Worm (Caenorhabditis elegans): ENCODE measurements around the gene T25F10.3.

T25F10.3 gene

DNA sequence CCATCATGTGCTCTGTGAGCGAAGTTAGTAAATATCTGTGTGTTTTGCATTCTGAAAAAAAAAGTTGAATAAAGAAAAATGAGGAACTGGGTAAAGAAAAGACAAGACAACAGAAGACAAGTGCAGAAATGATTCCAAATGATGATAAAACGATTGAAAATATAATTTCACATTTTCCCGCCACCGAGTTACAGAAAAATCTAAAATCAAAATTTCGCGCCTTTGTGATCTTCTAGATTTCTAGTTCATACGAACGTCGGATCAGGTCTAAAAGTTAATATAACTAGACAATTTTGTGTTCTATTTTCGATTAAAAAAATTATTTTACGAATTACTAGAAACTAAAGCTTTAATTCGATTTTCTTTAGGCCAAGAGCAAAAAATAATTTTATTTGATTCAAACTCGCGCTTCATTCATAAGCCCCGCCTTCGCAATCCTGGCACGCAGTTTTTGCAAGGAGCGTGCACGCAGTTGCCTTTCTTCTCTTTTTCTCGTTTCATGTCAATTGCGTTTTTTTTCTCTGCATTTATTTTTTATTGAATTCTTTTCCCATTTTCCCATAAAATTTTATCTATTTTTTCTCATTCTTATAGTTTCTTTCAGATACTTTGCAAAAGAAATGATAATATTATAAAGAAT is 40.1 kb downstream of the T25F10.3 start, which contains the start of the genes spn-4 and spe-39 (continued):
- no peak for TF ChIP-seq ztf-26 (tag; optimal IDR thresholded peaks at IDR 0.05)
- no peak for TF ChIP-seq F22D6.2 (tag; optimal IDR thresholded peaks at IDR 0.05)
- 0 out of 2 replicates have a peak, but pooled peaks have one; percentile 41 for TF ChIP-seq nfyb-1 (GFP tag; IDR thresholded peaks at IDR 0.05)
- no peak for TF ChIP-seq chd-7 (tag; optimal IDR thresholded peaks at IDR 0.05)
- no peak for TF ChIP-seq ztf-22 (GFP tag; optimal IDR thresholded peaks at IDR 0.05)
- TF ChIP-seq cebp-2 (GFP tag; IDR thresholded peaks at IDR 0.05): no peak
- TF ChIP-seq unc-62 (GFP tag; optimal IDR thresholded peaks at IDR 0.05): no peak
- no peak for TF ChIP-seq egrh-3 (GFP tag; IDR thresholded peaks at IDR 0.05)
- no peak for TF ChIP-seq T07F8.4 (tag; optimal IDR thresholded peaks at IDR 0.05)
- peak; percentile 81 for TF ChIP-seq dpl-1 (GFP tag; optimal IDR thresholded peaks at IDR 0.05)

DNA sequence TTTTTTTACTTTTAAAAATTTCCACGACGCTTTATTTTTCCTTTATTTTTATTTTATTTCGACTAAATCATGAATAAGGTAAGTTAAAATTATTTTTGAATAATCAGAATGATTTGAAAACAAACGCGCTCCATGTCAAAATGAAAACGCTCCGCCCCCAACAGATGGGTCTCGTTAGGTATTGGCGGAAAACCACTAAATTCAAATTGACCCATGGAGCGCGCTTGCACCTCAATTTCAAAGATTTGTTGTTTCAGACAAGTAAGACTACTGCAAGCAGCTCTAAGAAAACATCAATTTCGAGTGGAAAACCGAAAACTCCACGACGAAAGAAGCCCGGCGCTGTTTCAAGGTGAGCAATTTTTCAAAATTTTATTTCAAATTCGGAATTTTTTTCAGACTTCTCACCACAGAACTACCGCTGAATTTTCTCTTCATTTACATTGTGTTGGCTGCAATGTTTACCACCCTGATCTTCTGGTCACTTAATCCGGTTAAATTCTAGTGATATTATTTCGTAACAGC is 43.1 kb downstream of the T25F10.3 start, which contains the start of gene ZC404.2:
TSS of gene ZC404.2 (plus strand) at position 47 of the 525 bp plus-strand sequence.
- TF ChIP-seq ets-4 (GFP tag; optimal IDR thresholded peaks at IDR 0.05) (no peak), ceh-58 (GFP tag; IDR thresholded peaks at IDR 0.05) (no peak), nfya-2 (GFP tag; IDR thresholded peaks at IDR 0.05) (no peak), gei-17 (GFP tag; optimal IDR thresholded peaks at IDR 0.05) (no peak), B0261.1 (tag; optimal IDR thresholded peaks at IDR 0.05) (no peak), zfh-2 (GFP tag; conservative IDR thresholded peaks at IDR 0.05) (no peak), F49E8.2 (tag; optimal IDR thresholded peaks at IDR 0.05; ENCODE audit: insufficient read depth) (no peak), T07F8.4 (tag; optimal IDR thresholded peaks at IDR 0.05) (no peak), ceh-91 (GFP tag; IDR thresholded peaks at IDR 0.05) (peak; percentile 34; the same call in 1 of the 2 replicates), F52B5.7 (tag; optimal IDR thresholded peaks at IDR 0.05) (peak; percentile 36), snpc-1.3 (tag; optimal IDR thresholded peaks at IDR 0.05; ENCODE audit: insufficient read depth) (no peak), nhr-90 (tag; optimal IDR thresholded peaks at IDR 0.05) (no peak), ztf-28 (GFP tag; IDR thresholded peaks at IDR 0.05) (no peak), ztf-26 (tag; optimal IDR thresholded peaks at IDR 0.05) (no peak), T26A5.8 (tag; optimal IDR thresholded peaks at IDR 0.05) (no peak), F57C9.4 (tag; optimal IDR thresholded peaks at IDR 0.05) (no peak), ZK185.1 (tag; optimal IDR thresholded peaks at IDR 0.05; ENCODE audit: poor library complexity, severe bottlenecking) (no peak), hlh-12 (tag; optimal IDR thresholded peaks at IDR 0.05) (no peak), F57A8.1 (GFP tag; optimal IDR thresholded peaks at IDR 0.05) (no peak), ztf-6 (GFP tag; IDR thresholded peaks at IDR 0.05) (no peak), F55B11.4 (tag; optimal IDR thresholded peaks at IDR 0.05; ENCODE audit: borderline replicate concordance, insufficient read depth) (no peak), egl-18 (GFP tag; IDR thresholded peaks at IDR 0.05) (no peak), unc-130 (GFP tag; optimal IDR thresholded peaks at IDR 0.05) (no peak), dox-1 (GFP tag; IDR thresholded peaks at IDR 0.05) (no peak), nhr-179 (tag; optimal IDR thresholded peaks at IDR 0.05) (no peak), egl-44 (GFP tag; IDR thresholded peaks at IDR 0.05) (no peak), mcd-1 (GFP tag; IDR thresholded peaks at IDR 0.05) (peak; percentile 30; the same call in 1 of the 2 replicates), ztf-22 (GFP tag; optimal IDR thresholded peaks at IDR 0.05) (no peak), cebp-1 (GFP tag; IDR thresholded peaks at IDR 0.05) (no peak), cebp-1 (tag; optimal IDR thresholded peaks at IDR 0.05) (peak; percentile 10), F37B4.10 (GFP tag; IDR thresholded peaks at IDR 0.05) (no peak), sptf-2 (GFP tag; optimal IDR thresholded peaks at IDR 0.05) (no peak), ekl-4 (GFP tag; IDR thresholded peaks at IDR 0.05) (0 out of 2 replicates have a peak, but pooled peaks have one; percentile 14), mes-4 (tag; optimal IDR thresholded peaks at IDR 0.05) (no peak), F39B2.1 (GFP tag; IDR thresholded peaks at IDR 0.05) (no peak), snpc-3.4 (tag; optimal IDR thresholded peaks at IDR 0.05) (no peak), aptf-2 (GFP tag; conservative IDR thresholded peaks at IDR 0.05) (no peak), die-1 (tag; optimal IDR thresholded peaks at IDR 0.05) (no peak), hmg-1.2 (GFP tag; IDR thresholded peaks at IDR 0.05) (0 out of 2 replicates have a peak, but pooled peaks have one; percentile 13)

Data from whole organism, young adult.